Worm (Caenorhabditis elegans): ENCODE data around the gene R12C12.10.

- TF ChIP-seq nhr-90 (tag; optimal IDR thresholded peaks at IDR 0.05) = no peak
- no peak for TF ChIP-seq fkh-3 (tag; optimal IDR thresholded peaks at IDR 0.05)
- TF ChIP-seq mes-4 (tag; optimal IDR thresholded peaks at IDR 0.05) = no peak
These were observed 37.7 kb upstream of the R12C12.10 start, which contains the start of gene fbf-1 for ce11 chrII:6080743-6081142.
